Fruit fly (Drosophila melanogaster): ENCODE data around the gene CG46441.

Gene CG46441

dm6 chr3R:20512368-20512767, 10.6 kb upstream of the CG46441 start, which contains the start of gene MFS9:
Gene MFS9 (minus strand): TSS chr3R:20512468.
- TF ChIP-seq dl (GFP tag; optimal IDR thresholded peaks at IDR 0.05; ENCODE audit: insufficient read depth in 1 of 2, partially characterized antibody in 2 of 2) (no peak), sv (GFP tag; optimal IDR thresholded peaks at IDR 0.05) (no peak), Hnf4 (GFP tag; optimal IDR thresholded peaks at IDR 0.05) (no peak), Hr83 (GFP tag; optimal IDR thresholded peaks at IDR 0.05; ENCODE audit: poor library complexity, severe bottlenecking) (no peak), N (GFP tag; optimal IDR thresholded peaks at IDR 0.05) (no peak), usp (GFP tag; optimal IDR thresholded peaks at IDR 0.05) (no peak), br (GFP tag; optimal IDR thresholded peaks at IDR 0.05) (no peak), CG9705 (GFP tag; optimal IDR thresholded peaks at IDR 0.05) (no peak), Dif (GFP tag; optimal IDR thresholded peaks at IDR 0.05; ENCODE audit: partially characterized antibody) (no peak), Vsx2 (GFP tag; optimal IDR thresholded peaks at IDR 0.05; ENCODE audit: partially characterized antibody) (no peak), Abd-B (GFP tag; optimal IDR thresholded peaks at IDR 0.05) (no peak), fru (GFP tag; optimal IDR thresholded peaks at IDR 0.05) (no peak)

DNA sequence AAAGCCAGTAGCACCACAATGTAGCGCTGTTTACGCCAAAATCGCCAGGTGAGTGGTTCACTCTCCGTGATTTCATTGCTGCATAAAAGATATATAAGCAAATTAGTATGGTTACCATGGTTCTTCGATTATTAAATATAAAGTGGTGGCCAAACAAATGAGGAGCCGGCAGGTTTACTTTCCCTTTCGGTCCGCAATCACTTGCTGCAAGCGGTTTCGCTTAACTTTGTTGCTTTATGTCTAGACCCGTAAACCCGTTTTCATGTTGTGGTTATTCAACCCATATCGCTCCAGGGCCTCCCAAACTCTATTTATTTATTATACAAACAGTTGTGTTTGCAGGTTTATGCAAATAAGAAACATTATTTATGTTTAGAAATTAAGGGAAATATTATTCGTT, 7.6 kb upstream of the CG46441 start:
- TF ChIP-seq Hnf4 (GFP tag; optimal IDR thresholded peaks at IDR 0.05) = no peak
- no peak for TF ChIP-seq ey (GFP tag; optimal IDR thresholded peaks at IDR 0.05)
- no peak for TF ChIP-seq sage (GFP tag; optimal IDR thresholded peaks at IDR 0.05)
- no peak for TF ChIP-seq Hr78 (GFP tag; optimal IDR thresholded peaks at IDR 0.05)
- TF ChIP-seq sv (GFP tag; optimal IDR thresholded peaks at IDR 0.05) = no peak
- TF ChIP-seq woc (GFP tag; optimal IDR thresholded peaks at IDR 0.05) = no peak
- TF ChIP-seq dl (GFP tag; optimal IDR thresholded peaks at IDR 0.05; ENCODE audit: insufficient read depth in 1 of 2, partially characterized antibody in 2 of 2) = no peak
- no peak for TF ChIP-seq rgr (GFP tag; optimal IDR thresholded peaks at IDR 0.05)

DNA sequence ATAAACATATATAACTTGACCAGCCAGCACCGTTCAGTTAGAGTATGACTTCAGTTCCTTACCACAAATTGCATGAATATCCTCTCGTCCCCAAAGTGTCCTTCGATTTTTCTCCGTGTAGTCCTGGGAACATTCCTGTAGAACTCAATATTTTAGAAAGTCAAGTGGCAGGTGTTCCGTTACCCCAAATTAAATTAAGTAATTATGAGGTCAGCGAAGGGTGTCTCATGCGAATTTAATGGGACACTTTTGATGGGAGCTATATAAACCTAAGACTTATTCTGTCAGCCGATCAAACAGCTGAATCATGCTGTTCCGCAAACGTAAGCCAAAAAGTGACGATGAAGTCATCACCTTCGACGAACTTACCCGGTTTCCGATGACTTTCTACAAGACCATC, 2.7 kb upstream of the CG46441 start, which contains the start of gene Or92a:
Or92a (plus strand) TSS at position 301 of the 400 bp plus-strand sequence.
- TF ChIP-seq fru (GFP tag; optimal IDR thresholded peaks at IDR 0.05) = no peak

DNA sequence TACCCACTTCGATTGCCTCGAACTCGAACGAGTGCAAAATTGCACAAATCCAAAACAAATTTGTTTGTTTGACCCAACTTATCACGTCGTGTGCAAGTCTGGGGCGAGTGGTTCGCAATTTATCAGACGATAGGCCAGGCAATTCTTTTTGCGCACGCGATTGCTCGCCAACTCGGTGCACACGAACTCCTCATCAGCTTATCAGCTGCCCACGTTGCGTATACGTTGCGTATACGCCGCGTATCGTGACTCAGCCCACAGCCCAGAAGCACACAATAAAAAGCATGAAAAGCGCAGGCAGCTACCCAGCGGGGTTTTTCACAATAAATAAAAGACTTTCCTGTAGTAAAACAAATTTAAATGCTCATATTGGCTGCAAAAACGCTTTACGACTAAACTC, 1.8 kb upstream of the CG46441 start, which contains the start of gene MtnB:
MtnB (minus strand) TSS at position 101 of the 400 bp plus-strand sequence.
- TF ChIP-seq N (GFP tag; optimal IDR thresholded peaks at IDR 0.05) (no peak), lola (GFP tag; optimal IDR thresholded peaks at IDR 0.05) (no peak), br (GFP tag; optimal IDR thresholded peaks at IDR 0.05) (no peak), usp (GFP tag; optimal IDR thresholded peaks at IDR 0.05) (no peak), ey (GFP tag; optimal IDR thresholded peaks at IDR 0.05) (no peak), h (GFP tag; optimal IDR thresholded peaks at IDR 0.05) (no peak), CrebA (GFP tag; optimal IDR thresholded peaks at IDR 0.05; ENCODE audit: borderline replicate concordance) (no peak), Sp1 (GFP tag; optimal IDR thresholded peaks at IDR 0.05) (no peak), CG9705 (GFP tag; optimal IDR thresholded peaks at IDR 0.05) (no peak), HLH106 (tag; optimal IDR thresholded peaks at IDR 0.05) (no peak), GATAd (GFP tag; optimal IDR thresholded peaks at IDR 0.05) (no peak), CG32264 (GFP tag; optimal IDR thresholded peaks at IDR 0.05) (no peak), Hnf4 (GFP tag; optimal IDR thresholded peaks at IDR 0.05) (no peak), Myc (optimal IDR thresholded peaks at IDR 0.05) (no peak), Abd-B (GFP tag; optimal IDR thresholded peaks at IDR 0.05) (no peak), Jra (GFP tag; optimal IDR thresholded peaks at IDR 0.05) (no peak), Hr83 (GFP tag; optimal IDR thresholded peaks at IDR 0.05; ENCODE audit: poor library complexity, severe bottlenecking) (no peak)

DNA sequence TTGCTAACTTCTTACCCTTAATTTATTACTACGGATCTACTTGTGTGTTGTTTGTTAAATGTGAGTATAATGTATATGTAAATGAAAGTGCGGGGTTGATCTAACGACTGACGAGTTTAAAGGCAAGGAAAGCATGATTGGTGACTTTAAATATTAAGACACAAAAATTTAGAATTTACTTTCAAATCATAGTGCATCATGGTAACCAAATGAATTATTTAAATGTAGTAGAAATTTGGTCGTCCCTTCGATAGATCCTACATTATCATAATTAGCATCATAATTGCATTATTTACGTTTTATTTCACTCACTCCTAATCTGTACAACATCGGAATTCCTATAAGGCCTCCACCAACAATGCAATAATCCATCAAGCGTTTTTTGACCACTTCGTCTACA, 483 bp downstream of the CG46441 start, which contains the start of gene Dic2:
Dic2 (minus strand) TSS at position 101 of the 400 bp plus-strand sequence.
- TF ChIP-seq Abd-B (GFP tag; optimal IDR thresholded peaks at IDR 0.05) (no peak), Rel (GFP tag; optimal IDR thresholded peaks at IDR 0.05) (no peak), Rel (tag; optimal IDR thresholded peaks at IDR 0.05) (no peak), N (GFP tag; optimal IDR thresholded peaks at IDR 0.05) (no peak), sv (GFP tag; optimal IDR thresholded peaks at IDR 0.05) (no peak)

DNA sequence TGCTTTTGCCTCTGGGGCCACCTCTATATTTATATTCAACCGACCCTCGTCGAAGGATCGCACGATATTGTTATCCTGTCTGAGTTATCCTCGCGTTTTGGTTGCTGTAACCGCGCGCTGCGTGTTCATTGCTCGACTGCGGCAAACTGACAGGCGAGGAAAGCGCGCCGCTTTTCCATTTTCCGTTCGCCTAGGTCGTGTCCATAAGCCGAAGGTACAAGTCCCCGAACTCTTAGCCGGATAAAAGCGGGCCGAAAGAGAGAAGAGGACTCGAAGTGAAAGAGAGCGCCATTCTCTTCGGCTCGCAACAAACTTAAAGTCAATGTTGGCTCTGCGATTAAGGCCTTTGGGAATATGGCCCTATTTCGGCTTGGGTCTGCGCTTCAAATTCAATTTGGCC, 17.4 kb downstream of the CG46441 start, which contains the start of gene Gfrl:
Gfrl (minus strand) TSS at position 148 of the 400 bp plus-strand sequence.
- TF ChIP-seq ey (GFP tag; optimal IDR thresholded peaks at IDR 0.05) (no peak), dmrt93B (GFP tag; optimal IDR thresholded peaks at IDR 0.05) (no peak), Vsx2 (GFP tag; optimal IDR thresholded peaks at IDR 0.05; ENCODE audit: partially characterized antibody) (no peak), lola (GFP tag; optimal IDR thresholded peaks at IDR 0.05) (no peak), tai (GFP tag; optimal IDR thresholded peaks at IDR 0.05) (no peak), GATAd (GFP tag; optimal IDR thresholded peaks at IDR 0.05) (no peak), Jra (GFP tag; optimal IDR thresholded peaks at IDR 0.05) (no peak), Hr83 (GFP tag; optimal IDR thresholded peaks at IDR 0.05; ENCODE audit: poor library complexity, severe bottlenecking) (no peak), Mio (GFP tag; optimal IDR thresholded peaks at IDR 0.05) (no peak), CrebA (GFP tag; optimal IDR thresholded peaks at IDR 0.05; ENCODE audit: borderline replicate concordance) (no peak), Myc (optimal IDR thresholded peaks at IDR 0.05) (no peak)

All from whole organism, wandering third instar larva.